Worm (Caenorhabditis elegans): ENCODE data around the gene ins-32.
"Not testable (repeated sequence)": the region's sequence is repeated elsewhere in the genome, so short reads cannot be mapped to it uniquely, and the experiment has no call there.

ins-32 gene

DNA sequence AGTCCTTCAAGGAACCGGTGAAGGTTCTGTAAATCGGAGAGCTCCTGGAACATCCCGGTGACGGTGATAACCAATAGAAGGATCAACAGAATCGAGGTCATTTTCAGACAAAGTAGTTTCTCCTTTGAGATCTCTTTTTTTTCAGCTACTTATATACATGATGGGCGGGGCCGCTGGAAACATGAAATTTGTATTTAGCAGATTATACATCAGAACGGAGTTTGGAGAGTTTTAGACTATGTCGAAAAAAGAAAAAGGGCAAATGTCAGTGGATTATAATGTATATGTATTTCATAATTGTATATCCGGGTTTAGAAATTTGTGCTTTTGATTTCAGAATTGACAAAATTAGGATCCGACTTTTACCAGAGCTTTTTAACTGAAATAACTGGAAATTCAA is at the start of gene ins-32:
TSS of gene ins-32 (minus strand) at position 101 of the 400 bp plus-strand sequence.
- no peak for TF ChIP-seq unc-62 (GFP tag; optimal IDR thresholded peaks at IDR 0.05)

DNA sequence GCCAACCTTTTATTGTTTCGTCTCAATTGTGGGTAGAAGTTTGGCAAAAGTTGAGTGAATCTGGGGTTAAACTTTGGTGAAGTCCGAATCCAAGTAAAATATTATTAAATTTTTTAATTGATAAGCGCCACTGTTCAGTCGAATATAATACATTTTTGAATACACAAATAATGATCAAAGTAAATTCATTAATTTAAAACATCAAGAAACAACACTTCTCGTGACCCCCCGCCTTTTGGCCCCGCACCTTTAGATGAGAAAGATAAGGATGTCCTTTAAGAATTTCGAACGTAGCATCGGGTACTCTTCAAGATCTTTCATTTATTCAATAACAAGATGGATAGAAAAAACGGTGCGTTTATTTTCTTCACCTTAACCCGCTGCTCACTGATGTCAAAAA is 49.5 kb upstream of the ins-32 start, which contains the start of gene nhr-257:
TSS of gene nhr-257 (plus strand) at position 301 of the 400 bp plus-strand sequence.
- TF ChIP-seq unc-62 (GFP tag; optimal IDR thresholded peaks at IDR 0.05), result no peak

DNA sequence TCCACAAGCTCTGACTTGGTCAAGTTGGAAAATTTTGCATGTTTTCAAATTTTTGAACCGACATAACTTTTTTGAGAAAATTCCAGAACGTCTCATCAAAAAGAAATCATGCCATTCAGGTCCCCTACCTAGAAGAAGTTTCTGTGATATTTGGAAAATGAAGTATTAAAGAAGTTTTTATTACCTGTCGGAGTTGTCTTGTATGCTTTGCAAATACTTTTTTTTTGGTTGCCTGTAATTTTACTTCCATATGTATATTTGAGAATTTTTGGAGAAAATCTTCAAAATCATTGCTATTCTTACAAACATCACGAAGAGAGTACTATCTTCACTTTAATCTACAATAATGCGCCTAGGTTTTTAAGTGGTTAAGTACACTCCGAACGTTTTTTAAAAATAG is 47.5 kb upstream of the ins-32 start, which contains the start of gene nhr-72:
TSS of gene nhr-72 (minus strand) at position 101 of the 400 bp plus-strand sequence.
- TF ChIP-seq unc-62 (GFP tag; optimal IDR thresholded peaks at IDR 0.05), result no peak

DNA sequence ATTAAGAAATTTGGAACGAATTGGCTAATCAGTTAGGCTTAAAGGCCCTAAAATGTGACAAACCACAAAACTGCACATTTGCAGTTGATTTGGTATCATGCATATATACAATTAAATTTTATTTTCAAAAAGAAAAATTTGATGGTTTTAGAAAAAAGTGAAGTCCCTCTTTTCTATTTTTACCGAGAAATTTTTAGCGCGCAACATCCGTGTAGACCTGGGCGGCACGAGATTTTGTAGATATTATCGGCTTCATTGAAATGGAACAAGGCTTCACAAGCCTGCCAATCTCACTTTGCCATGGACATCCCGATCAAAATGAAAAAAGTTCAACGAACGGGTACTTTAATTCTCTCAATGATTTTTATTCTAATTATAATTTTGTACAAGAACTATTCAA is 42.9 kb upstream of the ins-32 start, which contains the start of gene C17A2.2:
TSS of gene C17A2.2 (plus strand) at position 301 of the 400 bp plus-strand sequence.
- TF ChIP-seq unc-62 (GFP tag; optimal IDR thresholded peaks at IDR 0.05), result no peak

DNA sequence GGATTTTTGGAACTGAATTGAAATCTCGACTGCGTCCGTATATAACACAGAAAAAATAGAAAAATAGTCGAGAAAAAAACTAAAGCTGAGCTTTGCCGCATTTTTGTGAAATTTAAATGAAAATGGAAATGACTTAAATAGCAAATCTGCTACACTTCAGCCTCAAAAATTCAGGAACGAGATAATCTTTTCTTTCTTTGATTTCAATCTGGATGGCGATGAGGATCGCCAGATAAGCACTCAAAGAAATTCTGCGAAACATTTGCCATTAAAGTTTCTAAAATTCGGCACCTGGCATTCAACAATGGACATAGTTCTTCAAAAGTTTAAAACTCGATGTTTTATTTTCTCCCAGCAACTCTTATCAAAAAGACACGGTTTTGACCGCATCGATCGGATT is 40.2 kb upstream of the ins-32 start, which contains the start of the genes C17A2.7 and C17A2.3:
TSS of gene C17A2.7 (minus strand) at position 101 of the 400 bp plus-strand sequence.
TSS of gene C17A2.3 (plus strand) at position 305 of the 400 bp plus-strand sequence.
- no peak for TF ChIP-seq unc-62 (GFP tag; optimal IDR thresholded peaks at IDR 0.05)

DNA sequence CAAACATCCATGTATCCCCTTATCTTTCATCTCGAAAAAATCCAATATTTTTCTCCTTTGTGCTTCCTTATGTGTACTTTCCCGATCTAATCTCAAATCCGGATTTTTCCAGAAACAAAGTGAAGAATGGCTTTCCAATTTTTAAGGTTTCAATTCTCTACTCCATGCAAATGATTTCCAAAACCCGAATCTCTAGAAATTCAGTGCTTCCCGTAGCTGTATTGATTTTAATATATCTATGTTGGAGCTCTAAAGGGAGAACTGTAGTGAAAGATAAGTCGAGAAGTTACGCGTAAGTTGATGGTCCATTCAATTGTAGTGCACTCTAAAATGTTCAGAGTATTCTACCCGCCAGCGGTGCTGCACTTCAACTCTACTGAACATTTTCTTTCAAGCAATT is 36.4 kb upstream of the ins-32 start, which contains the start of gene C17A2.4:
TSS of gene C17A2.4 (plus strand) at position 301 of the 400 bp plus-strand sequence.
- no peak for TF ChIP-seq unc-62 (GFP tag; optimal IDR thresholded peaks at IDR 0.05)

DNA sequence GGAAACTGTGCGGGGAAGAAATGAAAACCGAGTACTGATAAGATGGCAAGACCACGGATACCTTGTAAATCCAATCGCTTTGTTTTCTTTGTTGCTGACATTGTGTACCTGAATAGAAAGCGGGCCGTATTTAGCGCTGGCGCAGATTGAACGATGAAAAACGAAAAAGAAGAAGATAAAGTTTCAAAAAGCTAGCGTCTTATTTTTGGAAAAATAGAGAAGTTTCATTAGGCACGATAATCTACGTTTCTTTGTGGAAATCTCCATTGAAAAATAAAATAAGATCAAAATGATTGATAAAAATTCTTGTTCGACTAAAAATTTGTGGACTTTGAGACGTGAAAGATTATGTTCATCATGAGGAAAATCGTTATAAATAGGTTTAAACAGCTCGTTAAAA is 32.8 kb upstream of the ins-32 start, which contains the start of gene oac-4:
TSS of gene oac-4 (minus strand) at position 101 of the 400 bp plus-strand sequence.
- no peak for TF ChIP-seq unc-62 (GFP tag; optimal IDR thresholded peaks at IDR 0.05)

DNA sequence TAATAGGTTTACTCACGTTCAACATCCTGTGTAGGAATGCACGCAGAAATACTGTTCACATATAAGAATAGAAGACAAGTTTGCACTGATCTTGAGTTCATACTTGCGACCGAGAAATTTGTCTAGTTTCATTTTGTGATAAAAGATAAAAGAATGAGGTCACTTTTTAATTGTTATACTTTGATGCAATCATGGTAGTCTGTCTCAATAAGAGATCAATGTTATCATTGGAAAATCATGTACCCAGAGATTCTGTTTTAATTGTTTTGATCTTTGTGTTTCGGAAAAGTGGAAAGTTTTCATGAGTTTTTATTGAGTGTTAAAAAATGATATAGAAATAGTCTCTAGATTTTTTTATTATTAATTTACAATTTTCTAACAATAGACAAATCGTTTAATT is 29.3 kb upstream of the ins-32 start, which contains the start of gene F54D10.9:
TSS of gene F54D10.9 (minus strand) at position 101 of the 400 bp plus-strand sequence.
- TF ChIP-seq unc-62 (GFP tag; optimal IDR thresholded peaks at IDR 0.05), result no peak

DNA sequence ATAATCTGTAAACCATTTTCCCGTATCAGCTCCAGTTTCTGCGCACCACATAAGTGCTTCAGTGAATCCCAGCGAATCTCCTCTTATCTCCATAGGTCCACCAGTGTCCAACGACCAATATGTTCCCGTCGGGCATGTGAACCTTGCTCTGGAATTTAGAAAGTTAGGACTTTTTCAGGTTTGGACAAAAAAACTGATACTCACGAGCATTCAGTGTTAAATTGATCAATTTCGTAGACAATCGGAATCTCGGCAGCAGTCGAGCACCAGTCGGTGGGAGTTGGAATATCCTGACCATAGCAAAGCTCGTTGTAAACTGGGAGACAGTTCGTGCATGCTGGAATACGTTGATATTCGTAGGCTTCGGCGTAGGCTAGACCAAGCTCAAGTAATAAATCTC is 26.5 kb upstream of the ins-32 start:
- TF ChIP-seq unc-62 (GFP tag; optimal IDR thresholded peaks at IDR 0.05), result no peak

DNA sequence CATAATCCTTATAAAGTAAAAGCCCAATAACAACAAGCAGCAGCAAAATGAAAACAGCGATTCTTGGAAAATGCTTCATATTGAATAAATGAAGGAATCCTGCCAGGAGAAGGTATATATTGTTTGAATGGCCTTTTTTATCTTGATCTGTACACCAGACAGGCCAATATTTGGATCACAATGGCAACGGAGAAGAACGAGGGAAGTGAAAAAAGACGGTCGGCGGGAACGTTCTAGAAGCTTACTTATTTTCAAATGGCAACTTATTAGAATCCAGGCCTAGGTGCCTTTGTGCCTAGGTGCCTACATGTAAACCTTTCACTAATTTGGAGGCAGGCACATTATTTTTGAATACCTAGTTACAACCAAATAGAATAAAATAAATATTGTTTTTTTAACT is 24.7 kb upstream of the ins-32 start, which contains the start of gene F54D10.8:
TSS of gene F54D10.8 (minus strand) at position 101 of the 400 bp plus-strand sequence.
- no peak for TF ChIP-seq unc-62 (GFP tag; optimal IDR thresholded peaks at IDR 0.05)

DNA sequence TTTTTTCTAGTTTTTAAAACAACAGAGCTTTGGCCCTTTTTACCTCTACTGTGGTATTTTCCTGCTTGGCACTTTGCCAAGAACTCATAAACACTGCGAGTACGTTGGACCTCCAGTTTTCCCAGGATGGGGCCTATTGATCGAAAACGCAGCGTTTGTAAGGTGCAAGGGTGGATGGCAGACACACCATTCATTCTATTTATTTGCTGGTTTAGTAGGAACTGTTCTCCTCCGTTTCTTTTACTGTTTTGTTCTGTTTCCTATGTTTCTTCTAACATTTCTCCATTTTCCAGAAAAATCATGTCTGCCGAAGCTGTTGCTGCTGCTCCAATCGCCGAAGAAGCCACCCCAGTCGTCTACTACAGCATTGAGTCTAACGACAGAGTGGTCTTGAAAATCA is 20.7 kb upstream of the ins-32 start, which contains the start of gene skr-15:
TSS of gene skr-15 (plus strand) at position 301 of the 400 bp plus-strand sequence.
- no peak for TF ChIP-seq unc-62 (GFP tag; optimal IDR thresholded peaks at IDR 0.05)

DNA sequence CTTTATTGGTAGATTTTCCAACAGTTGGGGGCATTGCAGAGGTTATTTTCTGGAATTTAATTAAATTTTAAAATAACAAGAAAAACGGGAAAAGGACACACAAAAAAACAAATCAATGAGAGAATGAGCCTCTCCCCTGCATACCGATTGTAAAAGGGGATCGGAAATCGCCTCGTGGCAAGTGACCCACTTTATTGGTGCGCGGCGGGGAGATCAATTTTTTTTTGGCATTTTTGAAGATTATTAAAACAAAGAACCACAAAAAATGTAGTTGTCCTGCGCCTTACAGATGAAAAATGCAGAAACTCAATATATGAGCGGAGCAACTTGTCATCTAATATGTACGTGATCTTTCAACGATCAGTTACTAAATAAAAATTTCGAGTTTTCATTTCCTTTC is 18.1 kb upstream of the ins-32 start, which contains the start of gene F54D10.7:
TSS of gene F54D10.7 (minus strand) at position 49 of the 400 bp plus-strand sequence.
- TF ChIP-seq unc-62 (GFP tag; optimal IDR thresholded peaks at IDR 0.05), result no peak

DNA sequence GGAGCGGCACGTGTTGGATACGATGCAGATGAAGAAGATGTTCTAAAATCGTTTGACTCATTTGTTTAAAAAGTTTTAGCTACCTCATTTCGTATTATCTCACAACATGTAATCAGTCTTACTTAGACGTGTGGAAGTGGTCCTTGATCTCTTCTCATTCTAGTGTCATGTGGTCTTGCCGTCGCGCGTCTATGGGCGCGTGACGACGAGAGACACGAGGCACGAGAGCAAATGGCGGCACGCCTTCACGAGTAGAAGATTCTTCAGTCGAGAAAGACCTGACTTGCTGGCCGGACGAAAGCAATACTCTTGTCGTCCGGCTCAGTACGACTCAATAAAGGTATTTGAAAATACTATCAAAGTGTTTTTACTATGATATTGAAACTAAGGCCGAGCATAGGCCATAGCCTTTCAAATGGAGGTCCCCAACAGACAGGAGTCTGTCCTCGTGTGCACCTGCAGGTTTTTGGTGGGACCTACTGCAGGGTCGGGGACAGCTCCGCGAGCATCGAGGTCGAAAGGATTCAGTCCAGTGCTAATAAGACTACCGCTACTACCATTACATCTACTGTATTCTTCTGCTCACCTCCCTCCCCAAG is 13.2 kb upstream of the ins-32 start, which contains the start of gene fbxa-24:
TSS of gene fbxa-24 (plus strand) at position 276 of the 599 bp plus-strand sequence.
- TF ChIP-seq unc-62 (GFP tag; optimal IDR thresholded peaks at IDR 0.05), result not testable (repeated sequence)

DNA sequence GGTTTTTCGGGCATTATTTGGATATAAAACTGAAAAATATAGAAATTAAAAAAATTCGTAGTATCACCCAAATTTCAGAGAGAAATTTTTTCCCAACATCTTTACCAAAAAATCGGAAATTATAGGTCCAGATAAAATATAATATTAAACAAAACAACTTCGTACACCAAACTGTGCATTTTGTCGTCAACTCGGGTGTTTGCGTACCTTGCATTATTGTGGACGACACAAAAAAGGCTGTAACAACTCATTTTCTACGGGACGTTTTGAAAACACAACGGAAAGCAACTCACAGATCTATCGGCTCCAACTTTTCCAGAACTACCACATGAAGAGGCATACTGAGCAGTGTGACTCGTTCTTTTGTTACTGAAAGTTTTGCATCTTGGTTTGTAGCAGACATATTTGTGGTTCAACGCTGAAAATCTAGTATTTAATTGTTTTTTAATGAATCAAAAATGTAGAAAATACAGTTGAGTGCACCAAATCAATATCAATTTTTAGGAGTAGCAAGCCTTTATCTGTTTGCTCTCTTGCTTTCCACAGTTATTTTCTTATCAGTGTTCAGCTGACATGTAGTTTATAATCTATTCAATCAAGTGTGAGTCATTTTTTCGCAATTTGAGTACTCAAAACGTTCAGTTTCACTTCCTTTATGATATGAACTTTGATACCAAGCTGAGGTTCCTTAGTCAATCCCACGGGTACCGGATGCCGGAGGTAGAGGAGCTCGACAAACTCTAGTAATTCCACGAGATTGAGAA is 12.5 kb upstream of the ins-32 start:
- no peak for TF ChIP-seq unc-62 (GFP tag; optimal IDR thresholded peaks at IDR 0.05)

DNA sequence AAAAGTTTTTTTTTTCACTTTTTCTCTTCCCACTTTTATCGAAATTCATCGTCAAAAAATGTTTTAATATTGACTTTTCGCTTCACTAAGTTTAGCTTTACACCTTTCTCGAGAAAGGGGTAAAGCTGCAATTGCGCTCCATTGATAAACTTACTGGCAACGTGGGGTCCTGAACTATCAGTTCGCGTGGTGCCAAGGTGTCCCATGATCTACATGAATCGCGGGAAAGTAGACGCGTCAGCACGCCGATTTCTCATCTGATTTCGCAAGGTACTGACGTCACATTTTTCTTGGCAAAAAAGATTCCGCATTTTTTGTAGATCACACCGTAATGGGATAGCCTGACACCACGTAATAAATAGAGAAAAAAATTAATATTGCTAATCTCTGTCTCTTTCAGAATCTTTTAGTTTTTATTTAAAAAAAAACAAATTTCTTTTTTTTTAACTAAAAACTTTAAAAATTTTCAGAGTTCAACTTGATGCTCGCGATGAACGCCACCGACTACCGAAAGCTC is 8.8 kb upstream of the ins-32 start, which contains the start of gene lido-15:
TSS of gene lido-15 (plus strand) at position 467 of the 517 bp plus-strand sequence.
- TF ChIP-seq unc-62 (GFP tag; optimal IDR thresholded peaks at IDR 0.05), result no peak

DNA sequence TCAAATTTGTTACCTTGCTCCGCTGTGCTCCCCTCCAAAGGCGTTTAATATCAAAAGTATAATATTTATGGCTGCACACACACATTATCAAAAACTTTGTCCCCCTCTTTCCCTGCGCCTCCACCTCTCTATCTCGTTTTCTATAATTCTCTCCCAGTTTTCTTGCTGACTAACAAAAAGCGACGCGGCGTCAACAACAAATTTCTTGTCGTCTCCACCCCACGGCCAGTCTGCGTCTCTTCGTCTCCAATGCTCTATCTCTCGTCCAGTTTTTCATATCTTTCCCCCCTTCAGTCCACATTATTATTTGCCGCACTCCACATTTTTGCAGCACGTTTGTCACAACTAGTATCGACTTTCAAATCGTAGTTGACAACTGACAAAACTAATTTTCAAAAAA is 7.4 kb upstream of the ins-32 start:
- no peak for TF ChIP-seq unc-62 (GFP tag; optimal IDR thresholded peaks at IDR 0.05)

Data from whole organism, dauer.